Fruit fly (Drosophila melanogaster) whole organism, embryonic: Measurements from ENCODE around the gene Uxt.
A peak's percentile ranks its signal among the peaks of the same experiment; 100 is the strongest.

Experiments
- Aef1 ChIP-seq: fragments of 200-800 bp; sonication (Bioruptor generic); IDR thresholded peaks from 3 replicates; pipeline ENCODE4 v1.3.6; 2022; ENCODE audit warnings: missing biosample characterization, missing genetic modification characterization
- BEAF-32 ChIP-seq: fragments of 200-800 bp; sonication (Bioruptor generic); optimal IDR thresholded peaks from 3 replicates; lab custom pipeline; 2017; ENCODE audit warnings: missing biosample characterization, missing genetic modification characterization, mild to moderate bottlenecking, moderate library complexity, missing genetic modification reagents
- CG10959 ChIP-seq: fragments of 200-800 bp; sonication (Bioruptor generic); IDR thresholded peaks from 2 replicates; pipeline ENCODE4 v1.3.6; 2022; ENCODE audit warnings: missing biosample characterization, missing genetic modification characterization
- CG12299 ChIP-seq: fragments of 200-800 bp; sonication (Bioruptor generic); optimal IDR thresholded peaks from 2 replicates; lab custom pipeline; 2018; ENCODE audit warnings: missing biosample characterization, mild to moderate bottlenecking, missing genetic modification characterization
- CG6765 ChIP-seq: fragments of 200-800 bp; sonication (Bioruptor generic); optimal IDR thresholded peaks from 3 replicates; lab custom pipeline; 2017; ENCODE audit warnings: missing biosample characterization, mild to moderate bottlenecking, missing genetic modification characterization
- Drgx ChIP-seq: fragments of 200-800 bp; sonication (Bioruptor generic); IDR thresholded peaks from 2 replicates; pipeline ENCODE4 v1.3.6; 2022; ENCODE audit warnings: missing biosample characterization, missing genetic modification characterization
- Ets65A ChIP-seq: fragments of 200-800 bp; sonication (Bioruptor generic); peaks from one replicate; lab custom pipeline; 2016; ENCODE audit warnings: missing biosample characterization, missing genetic modification characterization
- NC2β ChIP-seq: fragments of 200-800 bp; sonication (Bioruptor generic); optimal IDR thresholded peaks from 2 replicates; lab custom pipeline; 2016; ENCODE audit warnings: missing biosample characterization, missing genetic modification characterization
- emc ChIP-seq: fragments of 200-800 bp; sonication (Bioruptor generic); optimal IDR thresholded peaks from 2 replicates; lab custom pipeline; 2016; ENCODE audit warnings: missing biosample characterization, missing genetic modification characterization
- fd96Cb ChIP-seq: fragments of 200-800 bp; sonication (Bioruptor generic); optimal IDR thresholded peaks from 2 replicates; lab custom pipeline; 2018; ENCODE audit warnings: missing biosample characterization, mild to moderate bottlenecking, missing genetic modification characterization, moderate library complexity
- ftz-f1 ChIP-seq: fragments of 200-800 bp; sonication (Bioruptor generic); optimal IDR thresholded peaks from 2 replicates; lab custom pipeline; 2016; ENCODE audit warnings: missing biosample characterization, missing genetic modification characterization
- insv ChIP-seq, 2 experiments: fragments of 200-800 bp; sonication (Bioruptor generic); optimal IDR thresholded peaks; 3 replicates each; lab custom pipeline; 2016 to 2018; ENCODE audit warnings: missing biosample characterization in 2 of 2, missing genetic modification characterization in 2 of 2
- lbe ChIP-seq: fragments of 200-800 bp; sonication (Bioruptor generic); optimal IDR thresholded peaks from 2 replicates; lab custom pipeline; 2016; ENCODE audit warnings: missing biosample characterization, mild to moderate bottlenecking, missing genetic modification characterization
- pita ChIP-seq: fragments of 200-800 bp; sonication (Bioruptor generic); optimal IDR thresholded peaks from 2 replicates; lab custom pipeline; 2017; ENCODE audit warnings: missing biosample characterization, mild to moderate bottlenecking, missing genetic modification characterization
- sens ChIP-seq: fragments of 200-800 bp; sonication (Bioruptor generic); peaks from one replicate; lab custom pipeline; 2016; ENCODE audit warnings: missing biosample characterization, missing genetic modification characterization
- stwl ChIP-seq: fragments of 200-800 bp; sonication (Bioruptor generic); optimal IDR thresholded peaks from 3 replicates; lab custom pipeline; 2018; ENCODE audit warnings: missing biosample characterization, mild to moderate bottlenecking, missing genetic modification characterization, moderate library complexity
- tio ChIP-seq: fragments of 200-800 bp; sonication (Bioruptor generic); optimal IDR thresholded peaks from 2 replicates; lab custom pipeline; 2017; ENCODE audit warnings: missing biosample characterization, missing genetic modification characterization, inconsistent platforms

Uxt gene

dm6 chr2L:15304359-15304758 is 48.0 kb downstream of the Uxt start:
- no peak for TF ChIP-seq CG12299 (tag; lab: Kevin White, UChicago)
- no peak for TF ChIP-seq fd96Cb
- no peak for TF ChIP-seq Aef1 (GFP tag; lab: Robert Waterston, UW)
- TF ChIP-seq sens (GFP tag; lab: Kevin White, UChicago), result peak; percentile 45
- TF ChIP-seq CG10959, result no peak
- TF ChIP-seq Ets65A (GFP tag; lab: Kevin White, UChicago), result peak; percentile 6
- TF ChIP-seq emc (GFP tag; lab: Kevin White, UChicago), result no peak
- no peak for TF ChIP-seq CG6765 (GFP tag; lab: Kevin White, UChicago)
- TF ChIP-seq tio, result no peak
- no peak for TF ChIP-seq ftz-f1 (GFP tag; lab: Kevin White, UChicago)
- TF ChIP-seq NC2β (GFP tag; lab: Kevin White, UChicago), result no peak
- TF ChIP-seq Drgx, result peak; percentile 32; the same call in 1 of the 2 replicates
- TF ChIP-seq lbe (GFP tag; lab: Kevin White, UChicago), result peak; percentile 3

- TF ChIP-seq BEAF-32 (GFP tag; lab: Kevin White, UChicago), result peak; percentile 8
- peak; percentile 85 to 92 for TF ChIP-seq insv (GFP tag; optimal IDR thresholded peaks at IDR 0.05; lab: Kevin White, UChicago)
- TF ChIP-seq stwl (tag; lab: Kevin White, UChicago), result peak; percentile 2
- TF ChIP-seq sens (GFP tag; lab: Kevin White, UChicago), result peak; percentile 37
- peak; percentile 2 for TF ChIP-seq pita
- TF ChIP-seq ftz-f1 (GFP tag; lab: Kevin White, UChicago), result no peak
Measured at dm6 chr2L:15306802-15307201, 50.4 kb downstream of the Uxt start.
